Fruit fly (Drosophila melanogaster): Measurements from ENCODE around the gene Hmu.

Hmu gene

dm6 chr3R:27263434-27264215, 24.9 kb upstream of the Hmu start, which contains the start of gene woc (continued):
- no peak for TF ChIP-seq vri (GFP tag; optimal IDR thresholded peaks at IDR 0.05)
- TF ChIP-seq CG15336 (GFP tag; IDR thresholded peaks at IDR 0.05): peak; percentile 79
- peak; percentile 87 for TF ChIP-seq Sox14 (GFP tag; optimal IDR thresholded peaks at IDR 0.05)
- peak; percentile 88 for TF ChIP-seq CG6276 (GFP tag; optimal IDR thresholded peaks at IDR 0.05)
- peak; percentile 79 for TF ChIP-seq Sox15 (GFP tag; optimal IDR thresholded peaks at IDR 0.05)
- TF ChIP-seq Hr38 (GFP tag; optimal IDR thresholded peaks at IDR 0.05): peak; percentile 4
- peak; percentile 56 for TF ChIP-seq achi (GFP tag; optimal IDR thresholded peaks at IDR 0.05)
- peak; percentile 73 for TF ChIP-seq CG11294 (GFP tag; IDR thresholded peaks at IDR 0.05)
- peak; percentile 81 for TF ChIP-seq Hr39 (GFP tag; optimal IDR thresholded peaks at IDR 0.05)
- TF ChIP-seq fkh (GFP tag; optimal IDR thresholded peaks at IDR 0.05): peak; percentile 94
- no peak for TF ChIP-seq Sox102F (GFP tag; optimal IDR thresholded peaks at IDR 0.05)
- TF ChIP-seq CG10631 (GFP tag; optimal IDR thresholded peaks at IDR 0.05): peak; percentile 57
- peak; percentile 76 for TF ChIP-seq CG6792 (GFP tag; optimal IDR thresholded peaks at IDR 0.05)
- peak in 1 of 2 experiments; percentile 56 for TF ChIP-seq salr (GFP tag; optimal IDR thresholded peaks at IDR 0.05)
- TF ChIP-seq topi (GFP tag; optimal IDR thresholded peaks at IDR 0.05): peak; percentile 80
- TF ChIP-seq CG4318 (GFP tag; optimal IDR thresholded peaks at IDR 0.05): no peak
- peak; percentile 82 for TF ChIP-seq dac (GFP tag; optimal IDR thresholded peaks at IDR 0.05)
- TF ChIP-seq CG10669 (GFP tag; optimal IDR thresholded peaks at IDR 0.05): peak; percentile 69
- TF ChIP-seq Ets21C (GFP tag; optimal IDR thresholded peaks at IDR 0.05): peak; percentile 27
- TF ChIP-seq fd85E (GFP tag; optimal IDR thresholded peaks at IDR 0.05): peak; percentile 42
- TF ChIP-seq CG34406 (GFP tag; optimal IDR thresholded peaks at IDR 0.05): peak; percentile 67
- TF ChIP-seq Lpt (GFP tag; optimal IDR thresholded peaks at IDR 0.05): peak; percentile 77
- peak; percentile 69 for TF ChIP-seq Eip75B (GFP tag; optimal IDR thresholded peaks at IDR 0.05)
- TF ChIP-seq CG8319 (GFP tag; optimal IDR thresholded peaks at IDR 0.05): peak; percentile 77
- TF ChIP-seq CG6854 (GFP tag; optimal IDR thresholded peaks at IDR 0.05): peak; percentile 50

dm6 chr3R:27265330-27265729, 23.2 kb upstream of the Hmu start, which contains the start of the genes CG14262 and CG14260:
TSS of gene CG14262 (minus strand) at chr3R:27265430.
TSS of gene CG14260 (plus strand) at chr3R:27265457.
- no peak for TF ChIP-seq topi (GFP tag; optimal IDR thresholded peaks at IDR 0.05)
- TF ChIP-seq Met (GFP tag; optimal IDR thresholded peaks at IDR 0.05): no peak
- TF ChIP-seq CG16779 (tag; optimal IDR thresholded peaks at IDR 0.05): no peak
- no peak for TF ChIP-seq CG6276 (GFP tag; optimal IDR thresholded peaks at IDR 0.05)
- no peak for TF ChIP-seq eg (GFP tag; IDR thresholded peaks at IDR 0.05)
- no peak for TF ChIP-seq ss (GFP tag; optimal IDR thresholded peaks at IDR 0.05)
- no peak for TF ChIP-seq Ets96B (tag; optimal IDR thresholded peaks at IDR 0.05)
- TF ChIP-seq fd85E (GFP tag; optimal IDR thresholded peaks at IDR 0.05): no peak
- TF ChIP-seq Sox15 (GFP tag; optimal IDR thresholded peaks at IDR 0.05): no peak
- TF ChIP-seq fkh (GFP tag; optimal IDR thresholded peaks at IDR 0.05): no peak
- no peak for TF ChIP-seq Eip78C (GFP tag)
- no peak for TF ChIP-seq CG11294 (GFP tag; IDR thresholded peaks at IDR 0.05)
- no peak for TF ChIP-seq Sox102F (GFP tag; optimal IDR thresholded peaks at IDR 0.05)
- no peak for TF ChIP-seq CG32006 (GFP tag; optimal IDR thresholded peaks at IDR 0.05)
- no peak for TF ChIP-seq Hr39 (GFP tag; optimal IDR thresholded peaks at IDR 0.05)
- TF ChIP-seq CG7368 (GFP tag; optimal IDR thresholded peaks at IDR 0.05): no peak

dm6 chr3R:27270379-27271266, 17.9 kb upstream of the Hmu start:
- no peak for TF ChIP-seq lz (GFP tag; optimal IDR thresholded peaks at IDR 0.05)
- no peak for TF ChIP-seq CG4318 (GFP tag; optimal IDR thresholded peaks at IDR 0.05)
- TF ChIP-seq svp (GFP tag): peak; percentile 98
- TF ChIP-seq Eip78C (GFP tag): peak; percentile 54
- peak; percentile 8 for TF ChIP-seq CG9139 (GFP tag; optimal IDR thresholded peaks at IDR 0.05)
- peak; percentile 10 for TF ChIP-seq CG6808 (GFP tag; optimal IDR thresholded peaks at IDR 0.05)
- no peak for TF ChIP-seq eg (GFP tag; IDR thresholded peaks at IDR 0.05)
- TF ChIP-seq CG31627 (GFP tag; optimal IDR thresholded peaks at IDR 0.05): no peak
- TF ChIP-seq CG11294 (GFP tag; IDR thresholded peaks at IDR 0.05): no peak
- no peak for TF ChIP-seq Blimp-1 (GFP tag; optimal IDR thresholded peaks at IDR 0.05)
- no peak for TF ChIP-seq CG11902 (GFP tag; optimal IDR thresholded peaks at IDR 0.05)
- peak; percentile 25 for TF ChIP-seq CG6276 (GFP tag; optimal IDR thresholded peaks at IDR 0.05)
- no peak for TF ChIP-seq CG10631 (GFP tag; optimal IDR thresholded peaks at IDR 0.05)
- 0 out of 3 replicates have a peak, but pooled peaks have one; percentile 20 for TF ChIP-seq CG8119 (GFP tag; IDR thresholded peaks at IDR 0.05)
- no peak for TF ChIP-seq Eip93F (GFP tag; optimal IDR thresholded peaks at IDR 0.05)
- peak; percentile 44 for TF ChIP-seq CG6854 (GFP tag; optimal IDR thresholded peaks at IDR 0.05)
- peak; percentile 22 to 44 for TF ChIP-seq ss (GFP tag; optimal IDR thresholded peaks at IDR 0.05)
- no peak for TF ChIP-seq acj6 (GFP tag; optimal IDR thresholded peaks at IDR 0.05)
- TF ChIP-seq spab (GFP tag; optimal IDR thresholded peaks at IDR 0.05): peak; percentile 1
- TF ChIP-seq CG7368 (GFP tag; optimal IDR thresholded peaks at IDR 0.05): no peak

All from whole organism, prepupa.